Worm (Caenorhabditis elegans) whole organism, L1 larva: ENCODE data around the gene nhr-237.

Experiments used
- dpl-1 ChIP-seq, 3 experiments: fragments of 150-350 bp in 2 of 3; sonication (generic microtip) in 1 of 3; optimal IDR thresholded peaks; 2 replicates each; lab custom pipeline; 2014 to 2017; ENCODE audit warnings: missing biosample characterization in 3 of 3, missing genetic modification characterization in 3 of 3, missing genetic modification reagents in 3 of 3
- efl-1 ChIP-seq, 4 experiments: fragments of 150-350 bp; optimal IDR thresholded peaks in 3 of 4; peaks in 1 of 4; 1 replicate in 1 of 4; 2 replicates in 3 of 4; lab custom pipeline; 2014; ENCODE audit warnings: missing biosample characterization in 2 of 4, missing genetic modification characterization in 2 of 4, missing genetic modification reagents in 2 of 4
- nhr-237 ChIP-seq: fragments of 150-350 bp; optimal IDR thresholded peaks from 2 replicates; lab custom pipeline; 2014; ENCODE audit warnings: missing biosample characterization, missing genetic modification characterization
- snpc-4 ChIP-seq: fragments of 150-350 bp; optimal IDR thresholded peaks from 2 replicates; lab custom pipeline; 2014; ENCODE audit warnings: missing biosample characterization, missing genetic modification characterization
- unc-98 ChIP-seq: fragments of 200-800 bp; sonication (Bioruptor generic); IDR thresholded peaks from 2 replicates; pipeline ENCODE4 v1.3.6; 2022; ENCODE audit warnings: missing genetic modification characterization, missing compliant biosample characterization

- TF ChIP-seq nhr-237 (tag; lab: Kevin White, UChicago) (no peak), dpl-1 (GFP tag; optimal IDR thresholded peaks at IDR 0.05; lab: Kevin White, UChicago) (no peak), efl-1 (optimal IDR thresholded peaks at IDR 0.05; lab: Kevin White, UChicago) (no peak), efl-1 (GFP tag; optimal IDR thresholded peaks at IDR 0.05 in 1 of 2; lab: Kevin White, UChicago) (peak in 1 of 2 experiments; percentile 81), snpc-4 (tag; lab: Kevin White, UChicago) (no peak), unc-98 (GFP tag; lab: Robert Waterston, UW) (no peak)
These were observed 5.1 kb downstream of the nhr-237 start, which contains the start of gene nhr-117 for ce11 chrV:1621494-1621893.
